Fruit fly (Drosophila melanogaster): ENCODE measurements around the gene CtsL4.
A peak's percentile ranks its signal among the peaks of the same experiment; 100 is the strongest.

The CtsL4 gene

DNA sequence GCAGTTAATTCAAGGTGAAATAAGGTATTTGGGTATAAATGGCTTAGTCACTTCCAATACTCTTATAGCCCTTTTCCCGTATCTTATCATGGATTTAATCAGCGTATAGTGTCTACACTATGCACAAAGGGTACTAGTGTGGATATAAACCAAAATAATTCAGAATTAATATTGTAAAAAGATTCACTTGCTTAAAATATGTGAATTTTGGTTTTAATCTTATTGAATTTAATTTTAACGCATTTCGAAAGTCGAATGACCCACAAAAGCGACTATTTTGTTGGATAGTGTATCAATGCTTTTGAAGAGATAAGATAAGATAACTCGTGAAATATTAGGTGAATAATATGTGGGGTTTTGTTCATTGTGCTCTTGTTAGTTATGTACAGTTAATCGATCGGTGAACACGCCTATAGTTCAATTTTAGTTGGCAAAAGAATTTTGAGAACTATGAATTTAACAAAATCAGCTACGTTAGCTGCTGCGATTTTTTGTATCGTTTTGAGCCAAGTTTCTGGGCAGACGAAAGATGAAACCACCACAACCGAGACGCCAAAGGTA is 25.6 kb upstream of the CtsL4 start, which contains the start of gene CG5096 (continued):
- peak; percentile 96 for TF ChIP-seq Fer3 (tag; optimal IDR thresholded peaks at IDR 0.05)
- TF ChIP-seq yki (optimal IDR thresholded peaks at IDR 0.05), result no peak
- peak; percentile 84 for TF ChIP-seq Fer2 (tag; optimal IDR thresholded peaks at IDR 0.05)
- TF ChIP-seq vfl (GFP tag; optimal IDR thresholded peaks at IDR 0.05), result peak; percentile 57
- peak; percentile 84 for TF ChIP-seq fd96Cb (tag; optimal IDR thresholded peaks at IDR 0.05)
- TF ChIP-seq Mrtf (GFP tag; IDR thresholded peaks at IDR 0.05), result no peak; the same call in 2 of the 3 replicates
- TF ChIP-seq Dip3 (GFP tag; optimal IDR thresholded peaks at IDR 0.05), result peak; percentile 87
- peak; percentile 94 for TF ChIP-seq CG8924 (tag; optimal IDR thresholded peaks at IDR 0.05)
- TF ChIP-seq crol (GFP tag; IDR thresholded peaks at IDR 0.05), result no peak
- TF ChIP-seq gfzf (GFP tag; optimal IDR thresholded peaks at IDR 0.05), result no peak
- peak; percentile 21 for TF ChIP-seq CG31388 (GFP tag; optimal IDR thresholded peaks at IDR 0.05)
- peak; percentile 88 for TF ChIP-seq CG10209 (GFP tag; optimal IDR thresholded peaks at IDR 0.05)
- peak; percentile 93 for TF ChIP-seq CG11695 (GFP tag; IDR thresholded peaks at IDR 0.05)
- no peak for TF ChIP-seq Optix (GFP tag; IDR thresholded peaks at IDR 0.05)
- peak; percentile 26 for TF ChIP-seq MESR4 (GFP tag; optimal IDR thresholded peaks at IDR 0.05)
- TF ChIP-seq HLHmδ (GFP tag; optimal IDR thresholded peaks at IDR 0.05), result no peak
- peak; percentile 55 for TF ChIP-seq dm (GFP tag; optimal IDR thresholded peaks at IDR 0.05)
- no peak for TF ChIP-seq pros (GFP tag; optimal IDR thresholded peaks at IDR 0.05)
- peak; percentile 79 for TF ChIP-seq wdn (GFP tag; IDR thresholded peaks at IDR 0.05)
- TF ChIP-seq CG5245 (GFP tag; optimal IDR thresholded peaks at IDR 0.05), result peak; percentile 66
- peak; percentile 82; the same call in 1 of the 2 replicates for TF ChIP-seq CG3847 (GFP tag; IDR thresholded peaks at IDR 0.05)
- TF ChIP-seq Tbp (GFP tag; optimal IDR thresholded peaks at IDR 0.05), result no peak
- TF ChIP-seq Med (GFP tag), result peak; percentile 97
- TF ChIP-seq en (GFP tag; optimal IDR thresholded peaks at IDR 0.05), result peak; percentile 72
- TF ChIP-seq CG11093 (GFP tag; IDR thresholded peaks at IDR 0.05), result peak; percentile 65; the same call in 1 of the 3 replicates
- TF ChIP-seq CG2712 (tag; optimal IDR thresholded peaks at IDR 0.05), result peak; percentile 90
- TF ChIP-seq mam (GFP tag; optimal IDR thresholded peaks at IDR 0.05), result peak; percentile 86
- peak; percentile 82 for TF ChIP-seq Taf1 (GFP tag; IDR thresholded peaks at IDR 0.05)
- no peak for TF ChIP-seq usp (GFP tag; optimal IDR thresholded peaks at IDR 0.05)
- peak; percentile 69 for TF ChIP-seq Nf-YC (tag; optimal IDR thresholded peaks at IDR 0.05)
- peak; percentile 60 for TF ChIP-seq CG6254 (GFP tag; optimal IDR thresholded peaks at IDR 0.05)
- peak; percentile 43 for TF ChIP-seq CG8944 (GFP tag; optimal IDR thresholded peaks at IDR 0.05)
- peak; percentile 89 for TF ChIP-seq CrebB (tag; optimal IDR thresholded peaks at IDR 0.05)
- peak; percentile 51 for TF ChIP-seq trh (GFP tag; optimal IDR thresholded peaks at IDR 0.05)
- TF ChIP-seq CG14710 (tag; optimal IDR thresholded peaks at IDR 0.05), result peak; percentile 67
- TF ChIP-seq Atf3 (GFP tag; optimal IDR thresholded peaks at IDR 0.05), result peak; percentile 37
- no peak for TF ChIP-seq CG4404 (GFP tag; IDR thresholded peaks at IDR 0.05)
- TF ChIP-seq YL-1 (GFP tag; optimal IDR thresholded peaks at IDR 0.05), result peak; percentile 35
- peak; percentile 85 for TF ChIP-seq B-H1 (GFP tag; IDR thresholded peaks at IDR 0.05)
- peak; percentile 74 for TF ChIP-seq CG4424 (GFP tag; optimal IDR thresholded peaks at IDR 0.05)
- TF ChIP-seq CG13287 (GFP tag; IDR thresholded peaks at IDR 0.05; ENCODE audit: partially characterized antibody), result no peak
- no peak for TF ChIP-seq Dip2 (GFP tag; IDR thresholded peaks at IDR 0.05)
- peak; percentile 94 for TF ChIP-seq tap (tag; optimal IDR thresholded peaks at IDR 0.05)
- TF ChIP-seq CG4617 (GFP tag; optimal IDR thresholded peaks at IDR 0.05; ENCODE audit: borderline replicate concordance), result peak; percentile 45
- peak; percentile 79 for TF ChIP-seq CG32772 (GFP tag; IDR thresholded peaks at IDR 0.05)
- TF ChIP-seq CG9817 (tag; optimal IDR thresholded peaks at IDR 0.05), result peak; percentile 85
- TF ChIP-seq CG9727 (GFP tag; optimal IDR thresholded peaks at IDR 0.05), result peak; percentile 79
- TF ChIP-seq abd-A (tag; optimal IDR thresholded peaks at IDR 0.05), result no peak
- TF ChIP-seq zfh1 (GFP tag; IDR thresholded peaks at IDR 0.05), result peak; percentile 87
- peak; percentile 94 for TF ChIP-seq Hmr (GFP tag; optimal IDR thresholded peaks at IDR 0.05)
- peak; percentile 87 for TF ChIP-seq otp (GFP tag; IDR thresholded peaks at IDR 0.05)
